Worm (Caenorhabditis elegans) whole organism, L4 larva: ENCODE data around the gene his-74.

Experiments
- ceh-28 ChIP-seq: fragments of 150-350 bp; optimal IDR thresholded peaks from 2 replicates; lab custom pipeline; 2014; ENCODE audit warnings: missing biosample characterization, missing genetic modification reagents, missing genetic modification characterization
- ceh-32 ChIP-seq: sonication (generic microtip); optimal IDR thresholded peaks from 2 replicates; lab custom pipeline; 2016; ENCODE audit warnings: mild to moderate bottlenecking, missing genetic modification characterization, missing compliant biosample characterization; ENCODE audit not compliant: poor library complexity
- nhr-11 ChIP-seq: fragments of 150-350 bp; optimal IDR thresholded peaks from 2 replicates; lab custom pipeline; 2014; ENCODE audit warnings: missing biosample characterization, missing genetic modification characterization

ce11 chrV:12633046-12633445, 27.1 kb downstream of the his-74 start:
- no peak for TF ChIP-seq ceh-32
- no peak for TF ChIP-seq nhr-11 (tag; lab: Kevin White, UChicago)
- no peak for TF ChIP-seq ceh-28 (tag; lab: Kevin White, UChicago)
